Worm (Caenorhabditis elegans) whole organism, L3 larva: ENCODE results near the gene wrm-1.

Experiments
- ZK546.5 ChIP-seq: sonication (generic microtip); optimal IDR thresholded peaks from 2 replicates; lab custom pipeline; 2017; ENCODE audit warnings: missing biosample characterization, missing genetic modification characterization
- ceh-82 ChIP-seq: fragments of 150-350 bp; optimal IDR thresholded peaks from 2 replicates; lab custom pipeline; 2014; ENCODE audit warnings: missing biosample characterization, missing genetic modification characterization
- lin-15B ChIP-seq: fragments of 150-350 bp; optimal IDR thresholded peaks from 2 replicates; lab custom pipeline; 2014; ENCODE audit warnings: missing biosample characterization, missing genetic modification characterization
- lin-39 ChIP-seq: fragments of 150-350 bp; optimal IDR thresholded peaks from 2 replicates; lab custom pipeline; 2018; ENCODE audit warnings: missing biosample characterization, missing genetic modification reagents, missing genetic modification characterization
- nhr-11 ChIP-seq: fragments of 150-350 bp; optimal IDR thresholded peaks from 2 replicates; lab custom pipeline; 2014; ENCODE audit warnings: missing biosample characterization, missing genetic modification characterization
- nhr-12 ChIP-seq: fragments of 150-350 bp; optimal IDR thresholded peaks from 2 replicates; lab custom pipeline; 2014; ENCODE audit warnings: missing biosample characterization, missing genetic modification characterization
- nhr-25 ChIP-seq: sonication (generic microtip); optimal IDR thresholded peaks from 2 replicates; lab custom pipeline; 2017; ENCODE audit warnings: missing biosample characterization, missing genetic modification characterization
- nhr-76 ChIP-seq: fragments of 150-350 bp; sonication (generic microtip); optimal IDR thresholded peaks from 5 replicates; lab custom pipeline; 2014; ENCODE audit warnings: missing biosample characterization, missing genetic modification characterization
- pqm-1 ChIP-seq: fragments of 150-350 bp; optimal IDR thresholded peaks from 2 replicates; lab custom pipeline; 2017; ENCODE audit warnings: missing biosample characterization, missing genetic modification characterization, inconsistent platforms
- snpc-4 ChIP-seq: fragments of 150-350 bp; optimal IDR thresholded peaks from 2 replicates; lab custom pipeline; 2014; ENCODE audit warnings: missing biosample characterization, missing genetic modification characterization
- unc-62 ChIP-seq: fragments of 150-350 bp; sonication (generic microtip); optimal IDR thresholded peaks from 4 replicates; lab custom pipeline; 2014; ENCODE audit warnings: missing biosample characterization, missing genetic modification reagents, missing genetic modification characterization
- ztf-11 ChIP-seq: fragments of 150-350 bp; optimal IDR thresholded peaks from 2 replicates; lab custom pipeline; 2014; ENCODE audit warnings: missing biosample characterization, missing genetic modification characterization
- ztf-4 ChIP-seq: fragments of 150-350 bp; optimal IDR thresholded peaks from 2 replicates; lab custom pipeline; 2014; ENCODE audit warnings: missing biosample characterization, missing genetic modification characterization

ce11 chrIII:5743084-5743483 lies 20.4 kb downstream of the wrm-1 start, which contains the start of gene B0244.15:
- no peak for TF ChIP-seq nhr-76 (tag; lab: Kevin White, UChicago)
- TF ChIP-seq nhr-11 (tag; lab: Kevin White, UChicago): no peak
- TF ChIP-seq snpc-4 (tag; lab: Kevin White, UChicago): no peak
- TF ChIP-seq lin-15B (tag; lab: Kevin White, UChicago): no peak
- TF ChIP-seq lin-39: no peak
- TF ChIP-seq nhr-12: no peak
- no peak for TF ChIP-seq ceh-82
- no peak for TF ChIP-seq nhr-25 (tag; lab: Kevin White, UChicago)
- no peak for TF ChIP-seq unc-62 (GFP tag; lab: Kevin White, UChicago)
- no peak for TF ChIP-seq ZK546.5 (tag; lab: Kevin White, UChicago)
- TF ChIP-seq ztf-11 (tag; lab: Kevin White, UChicago): no peak
- no peak for TF ChIP-seq ztf-4 (tag; lab: Kevin White, UChicago)
- TF ChIP-seq pqm-1 (tag; lab: Kevin White, UChicago): no peak
